Fruit fly (Drosophila melanogaster) whole organism, embryonic: ENCODE measurements around the gene rau.
A peak's percentile ranks its signal among the peaks of the same experiment; 100 is the strongest.

Experiments
- Blimp-1 ChIP-seq: fragments of 200-800 bp; sonication (Bioruptor generic); optimal IDR thresholded peaks from 3 replicates; lab custom pipeline; 2018; ENCODE audit warnings: missing biosample characterization, missing genetic modification characterization, mild to moderate bottlenecking, moderate library complexity, missing genetic modification reagents
- CG11398 ChIP-seq: fragments of 200-800 bp; sonication (Bioruptor generic); optimal IDR thresholded peaks from 2 replicates; lab custom pipeline; 2016; ENCODE audit warnings: missing biosample characterization, missing genetic modification characterization
- CG13894 ChIP-seq: fragments of 200-800 bp; sonication (Bioruptor generic); optimal IDR thresholded peaks from 3 replicates; lab custom pipeline; 2018; ENCODE audit warnings: missing biosample characterization, mild to moderate bottlenecking, missing genetic modification characterization, moderate library complexity
- CG15269 ChIP-seq: fragments of 200-800 bp; sonication (Bioruptor generic); optimal IDR thresholded peaks from 2 replicates; lab custom pipeline; 2018; ENCODE audit warnings: missing biosample characterization, mild to moderate bottlenecking, missing genetic modification characterization, moderate library complexity
- CG15514 ChIP-seq: fragments of 200-800 bp; sonication (Bioruptor generic); optimal IDR thresholded peaks from 3 replicates; lab custom pipeline; 2017; ENCODE audit warnings: missing biosample characterization, missing genetic modification characterization, mild to moderate bottlenecking, moderate library complexity, missing genetic modification reagents
- CG16813 ChIP-seq: fragments of 200-800 bp; sonication (Bioruptor generic); IDR thresholded peaks from 3 replicates; pipeline ENCODE4 v1.3.6; 2022; ENCODE audit warnings: missing biosample characterization, missing genetic modification characterization; ENCODE audit not compliant: partially characterized antibody
- CG17359 ChIP-seq: fragments of 200-800 bp; sonication (Bioruptor generic); optimal IDR thresholded peaks from 3 replicates; lab custom pipeline; 2018; ENCODE audit warnings: missing biosample characterization, mild to moderate bottlenecking, missing genetic modification characterization, moderate library complexity
- CG2199 ChIP-seq: fragments of 200-800 bp; sonication (Bioruptor generic); IDR thresholded peaks from 3 replicates; pipeline ENCODE4 v1.3.6; 2022; ENCODE audit warnings: missing biosample characterization, missing genetic modification characterization
- CG3163 ChIP-seq: fragments of 200-800 bp; sonication (Bioruptor generic); optimal IDR thresholded peaks from 3 replicates; lab custom pipeline; 2016; ENCODE audit warnings: missing biosample characterization, missing genetic modification characterization
- CG3407 ChIP-seq: fragments of 200-800 bp; sonication (Bioruptor generic); optimal IDR thresholded peaks from 2 replicates; lab custom pipeline; 2018; ENCODE audit warnings: missing biosample characterization, mild to moderate bottlenecking, missing genetic modification characterization
- CG43689 ChIP-seq: fragments of 200-800 bp; sonication (Bioruptor generic); IDR thresholded peaks from 2 replicates; pipeline ENCODE4 v1.3.6; 2022; ENCODE audit warnings: missing biosample characterization, missing genetic modification characterization
- CG4404 ChIP-seq: fragments of 200-800 bp; sonication (Bioruptor generic); IDR thresholded peaks from 2 replicates; pipeline ENCODE4 v1.3.6; 2022; ENCODE audit warnings: missing biosample characterization, missing genetic modification characterization
- CG4707 ChIP-seq: fragments of 200-800 bp; sonication (Bioruptor generic); optimal IDR thresholded peaks from 2 replicates; lab custom pipeline; 2018; ENCODE audit warnings: missing biosample characterization, mild to moderate bottlenecking, missing genetic modification characterization, moderate library complexity
- CG4730 ChIP-seq: fragments of 200-800 bp; sonication (Bioruptor generic); IDR thresholded peaks from 2 replicates; pipeline ENCODE4 v1.3.6; 2022; ENCODE audit warnings: missing biosample characterization, missing genetic modification characterization
- CG6689 ChIP-seq: fragments of 200-800 bp; sonication (Bioruptor generic); IDR thresholded peaks from 2 replicates; pipeline ENCODE4 v1.3.6; 2022; ENCODE audit warnings: missing biosample characterization, missing genetic modification characterization
- CG7271 ChIP-seq: fragments of 200-800 bp; sonication (Bioruptor generic); optimal IDR thresholded peaks from 2 replicates; lab custom pipeline; 2018; ENCODE audit warnings: missing biosample characterization, mild to moderate bottlenecking, missing genetic modification characterization, moderate library complexity
- CG7357 ChIP-seq: fragments of 200-800 bp; sonication (Bioruptor generic); IDR thresholded peaks from 3 replicates; pipeline ENCODE4 v1.3.6; 2022; ENCODE audit warnings: missing biosample characterization, missing genetic modification characterization
- CG7556 ChIP-seq: fragments of 200-800 bp; sonication (Bioruptor generic); optimal IDR thresholded peaks from 2 replicates; lab custom pipeline; 2017; ENCODE audit warnings: missing biosample characterization, mild to moderate bottlenecking, missing genetic modification characterization
- CG8290 ChIP-seq, 3 experiments: fragments of 200-800 bp; sonication (Bioruptor generic); optimal IDR thresholded peaks; 2 replicates each; lab custom pipeline; 2016 to 2019; ENCODE audit warnings: missing biosample characterization in 3 of 3, missing genetic modification characterization in 3 of 3, mild to moderate bottlenecking in 2 of 3, moderate library complexity in 1 of 3
- CG9215 ChIP-seq: fragments of 200-800 bp; sonication (Bioruptor generic); IDR thresholded peaks from 2 replicates; pipeline ENCODE4 v1.3.6; 2022; ENCODE audit warnings: missing biosample characterization, missing genetic modification characterization
- CG9817 ChIP-seq: fragments of 200-800 bp; sonication (Bioruptor generic); optimal IDR thresholded peaks from 2 replicates; lab custom pipeline; 2018; ENCODE audit warnings: missing biosample characterization, mild to moderate bottlenecking, missing genetic modification characterization, moderate library complexity
- Chrac-16 ChIP-seq: fragments of 200-800 bp; sonication (Bioruptor generic); optimal IDR thresholded peaks from 3 replicates; lab custom pipeline; 2016; ENCODE audit warnings: missing biosample characterization, missing genetic modification characterization
- Eip74EF ChIP-seq, 2 experiments: fragments of 200-800 bp in 1 of 2; fragments of >200 bp in 1 of 2; sonication (Bioruptor generic) in 1 of 2; optimal IDR thresholded peaks; 2 replicates each; lab custom pipeline; 2017 to 2019; ENCODE audit warnings: missing biosample characterization in 2 of 2, missing genetic modification characterization in 2 of 2, mild to moderate bottlenecking in 1 of 2, moderate library complexity in 1 of 2
- Elba2 ChIP-seq: fragments of 200-800 bp; sonication (Bioruptor generic); optimal IDR thresholded peaks from 3 replicates; lab custom pipeline; 2016; ENCODE audit warnings: missing biosample characterization, missing genetic modification characterization
- Gsc ChIP-seq: fragments of 200-800 bp; sonication (Bioruptor generic); IDR thresholded peaks from 2 replicates; pipeline ENCODE4 v1.3.6; 2022; ENCODE audit warnings: missing biosample characterization, missing genetic modification characterization
- HLH54F ChIP-seq: fragments of 200-800 bp; sonication (Bioruptor generic); optimal IDR thresholded peaks from 3 replicates; lab custom pipeline; 2016; ENCODE audit warnings: missing biosample characterization, missing genetic modification characterization
- Hr51 ChIP-seq, 2 experiments: fragments of 200-800 bp; sonication (Bioruptor generic); optimal IDR thresholded peaks; 2 replicates in 1 of 2; 3 replicates in 1 of 2; lab custom pipeline; 2016 to 2018; ENCODE audit warnings: missing biosample characterization in 2 of 2, missing genetic modification characterization in 2 of 2, mild to moderate bottlenecking in 1 of 2, moderate library complexity in 1 of 2
- Nf-YC ChIP-seq: fragments of 200-800 bp; optimal IDR thresholded peaks from 3 replicates; lab custom pipeline; 2019; ENCODE audit warnings: missing biosample characterization, mild to moderate bottlenecking, missing genetic modification characterization, moderate library complexity
- Pdp1 ChIP-seq, 2 experiments: fragments of 200-800 bp; sonication (Bioruptor generic); optimal IDR thresholded peaks; 3 replicates each; lab custom pipeline; 2016; ENCODE audit warnings: missing biosample characterization in 2 of 2, missing genetic modification characterization in 2 of 2, mild to moderate bottlenecking in 1 of 2, moderate library complexity in 1 of 2
- TFAM ChIP-seq: fragments of 200-800 bp; sonication (Bioruptor generic); optimal IDR thresholded peaks from 2 replicates; lab custom pipeline; 2017; ENCODE audit warnings: missing biosample characterization, missing genetic modification characterization, inconsistent platforms
- Xbp1 ChIP-seq: fragments of 200-800 bp; sonication (Bioruptor generic); optimal IDR thresholded peaks from 3 replicates; lab custom pipeline; 2016; ENCODE audit warnings: missing biosample characterization, mild to moderate bottlenecking, missing genetic modification characterization
- amos ChIP-seq: fragments of 200-800 bp; sonication (Bioruptor generic); IDR thresholded peaks from 2 replicates; pipeline ENCODE4 v1.3.6; 2022; ENCODE audit warnings: missing biosample characterization, missing genetic modification characterization; ENCODE audit not compliant: partially characterized antibody
- ara ChIP-seq: fragments of 200-800 bp; sonication (Bioruptor generic); IDR thresholded peaks from 2 replicates; pipeline ENCODE4 v1.3.6; 2022; ENCODE audit warnings: missing biosample characterization, missing genetic modification characterization
- chif ChIP-seq, 2 experiments: fragments of 200-800 bp; sonication (Bioruptor generic); optimal IDR thresholded peaks; 3 replicates each; lab custom pipeline; 2016; ENCODE audit warnings: missing biosample characterization in 2 of 2, missing genetic modification characterization in 2 of 2
- chm ChIP-seq: fragments of 200-800 bp; sonication (Bioruptor generic); IDR thresholded peaks from 2 replicates; pipeline ENCODE4 v1.3.6; 2022; ENCODE audit warnings: missing biosample characterization, missing genetic modification characterization
- crol ChIP-seq: fragments of 200-800 bp; sonication (Bioruptor generic); IDR thresholded peaks from 2 replicates; pipeline ENCODE4 v1.3.6; 2022; ENCODE audit warnings: missing biosample characterization, missing genetic modification characterization
- danr ChIP-seq: fragments of 200-800 bp; sonication (Bioruptor generic); IDR thresholded peaks from 2 replicates; pipeline ENCODE4 v1.3.6; 2022; ENCODE audit warnings: missing biosample characterization, missing genetic modification characterization
- esg ChIP-seq: fragments of 200-800 bp; sonication (Bioruptor generic); conservative IDR thresholded peaks from 2 replicates; pipeline ENCODE4 v1.3.6; 2022; ENCODE audit warnings: missing biosample characterization, missing genetic modification characterization
- lmd ChIP-seq: fragments of 200-800 bp; sonication (Bioruptor generic); IDR thresholded peaks from 2 replicates; pipeline ENCODE4 v1.3.6; 2022; ENCODE audit warnings: missing biosample characterization, missing genetic modification characterization
- oc ChIP-seq: fragments of 200-800 bp; sonication (Bioruptor generic); optimal IDR thresholded peaks from 2 replicates; lab custom pipeline; 2018; ENCODE audit warnings: missing biosample characterization, mild to moderate bottlenecking, missing genetic modification characterization, moderate library complexity
- pan ChIP-seq, 4 experiments: fragments of >200 bp in 3 of 4; fragments of 200-800 bp in 1 of 4; sonication (Bioruptor generic) in 1 of 4; optimal IDR thresholded peaks in 3 of 4; IDR thresholded peaks in 1 of 4; 2 replicates each; pipeline versions ENCODE4 v1.3.6 to Lab custom; 2017 to 2022; ENCODE audit warnings: missing biosample characterization in 2 of 4, missing genetic modification characterization in 2 of 4, mixed read lengths in 1 of 4
- pnt ChIP-seq: fragments of 200-800 bp; sonication (Bioruptor generic); optimal IDR thresholded peaks from 3 replicates; lab custom pipeline; 2016; ENCODE audit warnings: missing biosample characterization, missing genetic modification characterization
- prd ChIP-seq, 3 experiments: fragments of >200 bp in 2 of 3; fragments of 200-800 bp in 1 of 3; sonication (Bioruptor generic) in 1 of 3; optimal IDR thresholded peaks in 2 of 3; IDR thresholded peaks in 1 of 3; 2 replicates in 2 of 3; 3 replicates in 1 of 3; pipeline versions ENCODE4 v1.3.6 to Lab custom; 2017 to 2022; ENCODE audit warnings: missing biosample characterization in 1 of 3, missing genetic modification characterization in 1 of 3
- pum ChIP-seq: fragments of 200-800 bp; sonication (Bioruptor generic); optimal IDR thresholded peaks from 2 replicates; lab custom pipeline; 2016; ENCODE audit warnings: missing biosample characterization, missing genetic modification characterization
- sens-2 ChIP-seq: fragments of 200-800 bp; sonication (Bioruptor generic); IDR thresholded peaks from 2 replicates; pipeline ENCODE4 v1.3.6; 2022; ENCODE audit warnings: missing biosample characterization, missing genetic modification characterization
- ssp ChIP-seq: fragments of 200-800 bp; sonication (Bioruptor generic); IDR thresholded peaks from 2 replicates; pipeline ENCODE4 v1.3.6; 2022; ENCODE audit warnings: missing biosample characterization, missing genetic modification characterization
- trem ChIP-seq: fragments of 200-800 bp; optimal IDR thresholded peaks from 3 replicates; lab custom pipeline; 2019; ENCODE audit warnings: missing biosample characterization, mild to moderate bottlenecking, missing genetic modification characterization, moderate library complexity
- twi ChIP-seq: fragments of 200-800 bp; optimal IDR thresholded peaks from 2 replicates; lab custom pipeline; 2019; ENCODE audit warnings: missing biosample characterization, mild to moderate bottlenecking, missing genetic modification characterization, moderate library complexity
- unc-4 ChIP-seq: fragments of 200-800 bp; sonication (Bioruptor generic); IDR thresholded peaks from 2 replicates; pipeline ENCODE4 v1.3.6; 2022; ENCODE audit warnings: missing biosample characterization, missing genetic modification characterization; ENCODE audit not compliant: partially characterized antibody

rau gene

DNA sequence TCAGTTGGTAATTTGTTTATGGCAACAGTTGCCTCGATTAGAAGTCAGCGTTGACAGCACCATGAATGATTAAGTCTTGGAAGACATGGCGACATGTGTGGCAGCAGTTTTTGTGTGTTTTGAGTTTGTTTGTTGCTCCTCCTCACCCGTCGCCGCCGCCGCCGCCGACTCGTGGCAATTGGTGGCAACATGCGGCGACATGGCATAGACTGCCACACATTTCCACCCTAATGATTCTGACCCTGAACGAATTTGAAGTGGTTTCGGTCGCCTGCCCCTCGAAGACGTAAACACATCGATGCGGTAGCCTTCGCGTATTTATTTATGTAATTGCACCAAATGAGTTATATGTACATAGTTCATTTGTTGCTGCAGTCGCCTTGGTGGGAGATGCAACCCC, 23.6 kb upstream of the rau start (continued):
- TF ChIP-seq CG15514 (GFP tag; lab: Kevin White, UChicago) (no peak), pan (optimal IDR thresholded peaks at IDR 0.05; lab: Kevin White, UChicago) (no peak), pan (GFP tag; optimal IDR thresholded peaks at IDR 0.05 in 1 of 2, IDR thresholded peaks at IDR 0.05 in 1 of 2) (no peak), CG7271 (tag; lab: Kevin White, UChicago) (no peak), oc (tag; lab: Kevin White, UChicago) (no peak), CG3407 (GFP tag; lab: Kevin White, UChicago) (no peak), Pdp1 (GFP tag; optimal IDR thresholded peaks at IDR 0.05; lab: Kevin White, UChicago) (peak in 1 of 2 experiments; percentile 38), amos (GFP tag; lab: Robert Waterston, UW) (no peak), CG4404 (GFP tag; lab: Robert Waterston, UW) (no peak), Eip74EF (GFP tag; optimal IDR thresholded peaks at IDR 0.05; lab: Kevin White, UChicago) (no peak), CG4707 (GFP tag; lab: Kevin White, UChicago) (no peak), sens-2 (GFP tag; lab: Robert Waterston, UW) (no peak), CG9215 (no peak), CG7357 (GFP tag; lab: Robert Waterston, UW) (no peak), Blimp-1 (GFP tag; lab: Kevin White, UChicago) (no peak), danr (no peak), CG4730 (no peak), chm (GFP tag; lab: Robert Waterston, UW) (no peak), CG8290 (GFP tag; optimal IDR thresholded peaks at IDR 0.05; lab: Kevin White, UChicago) (no peak), CG8290 (tag; optimal IDR thresholded peaks at IDR 0.05; lab: Kevin White, UChicago) (no peak), pnt (GFP tag; lab: Kevin White, UChicago) (no peak), CG7556 (GFP tag; lab: Kevin White, UChicago) (no peak), ssp (GFP tag; lab: Robert Waterston, UW) (no peak), unc-4 (GFP tag; lab: Robert Waterston, UW) (no peak), Chrac-16 (no peak), CG17359 (tag; lab: Kevin White, UChicago) (no peak), Nf-YC (tag; lab: Kevin White, UChicago) (no peak), Xbp1 (no peak), trem (no peak), Gsc (no peak), esg (no peak), TFAM (GFP tag; lab: Kevin White, UChicago) (no peak), crol (GFP tag; lab: Robert Waterston, UW) (peak; percentile 64), CG13894 (tag; lab: Kevin White, UChicago) (no peak), Hr51 (GFP tag; optimal IDR thresholded peaks at IDR 0.05; lab: Kevin White, UChicago) (no peak), CG2199 (GFP tag; lab: Robert Waterston, UW) (0 out of 3 replicates have a peak, but pooled peaks have one; percentile 18), pum (GFP tag; lab: Kevin White, UChicago) (no peak), twi (tag; lab: Kevin White, UChicago) (peak; percentile 85), prd (optimal IDR thresholded peaks at IDR 0.05; lab: Kevin White, UChicago) (no peak), prd (GFP tag; IDR thresholded peaks at IDR 0.05; lab: Robert Waterston, UW) (peak; percentile 27; the same call in 1 of the 3 replicates), CG9817 (tag; lab: Kevin White, UChicago) (no peak), ara (0 out of 2 replicates have a peak, but pooled peaks have one; percentile 6), CG3163 (GFP tag; lab: Kevin White, UChicago) (no peak), lmd (GFP tag; lab: Robert Waterston, UW) (no peak), CG43689 (GFP tag; lab: Robert Waterston, UW) (no peak), CG11398 (GFP tag; lab: Kevin White, UChicago) (no peak), chif (GFP tag; optimal IDR thresholded peaks at IDR 0.05; lab: Kevin White, UChicago) (no peak), HLH54F (GFP tag; lab: Kevin White, UChicago) (no peak), CG15269 (tag; lab: Kevin White, UChicago) (no peak), Elba2 (no peak), CG16813 (GFP tag; lab: Robert Waterston, UW) (no peak), CG6689 (GFP tag; lab: Robert Waterston, UW) (no peak)
